Worm (Caenorhabditis elegans) whole organism, L1 larva: ENCODE results near the gene F09A5.3.

Experiments used
- C16A3.4 ChIP-seq: fragments of 150-350 bp; optimal IDR thresholded peaks from 2 replicates; lab custom pipeline; 2014; ENCODE audit warnings: missing biosample characterization, missing genetic modification characterization
- Y116A8C.19 ChIP-seq: sonication (generic microtip); optimal IDR thresholded peaks from 2 replicates; lab custom pipeline; 2016; ENCODE audit warnings: missing compliant biosample characterization, missing genetic modification characterization, borderline replicate concordance
- aha-1 ChIP-seq: fragments of 150-350 bp; optimal IDR thresholded peaks from 2 replicates; lab custom pipeline; 2014; ENCODE audit warnings: missing biosample characterization, missing genetic modification characterization
- aly-2 ChIP-seq: fragments of 150-350 bp; optimal IDR thresholded peaks from 2 replicates; lab custom pipeline; 2014; ENCODE audit warnings: missing biosample characterization, missing genetic modification characterization
- blmp-1 ChIP-seq: fragments of 150-350 bp; optimal IDR thresholded peaks from 2 replicates; lab custom pipeline; 2014; ENCODE audit warnings: missing biosample characterization, missing genetic modification characterization
- ceh-63 ChIP-seq: fragments of 200-800 bp; sonication (Bioruptor generic); optimal IDR thresholded peaks from 2 replicates; lab custom pipeline; 2018; ENCODE audit warnings: mild to moderate bottlenecking, missing genetic modification characterization, missing compliant biosample characterization
- ceh-8 ChIP-seq: fragments of 200-800 bp; sonication (Bioruptor generic); optimal IDR thresholded peaks from 2 replicates; lab custom pipeline; 2018; ENCODE audit warnings: mild to moderate bottlenecking, missing genetic modification characterization, moderate library complexity, missing compliant biosample characterization
- ceh-82 ChIP-seq, 3 experiments: fragments of 150-350 bp in 1 of 3; sonication (generic microtip) in 2 of 3; optimal IDR thresholded peaks; 2 replicates each; lab custom pipeline; 2014 to 2017; ENCODE audit warnings: missing biosample characterization in 3 of 3, missing genetic modification characterization in 3 of 3
- dpl-1 ChIP-seq, 3 experiments: fragments of 150-350 bp in 2 of 3; sonication (generic microtip) in 1 of 3; optimal IDR thresholded peaks; 2 replicates each; lab custom pipeline; 2014 to 2017; ENCODE audit warnings: missing biosample characterization in 3 of 3, missing genetic modification characterization in 3 of 3, missing genetic modification reagents in 3 of 3
- efl-1 ChIP-seq, 4 experiments: fragments of 150-350 bp; optimal IDR thresholded peaks in 3 of 4; peaks in 1 of 4; 1 replicate in 1 of 4; 2 replicates in 3 of 4; lab custom pipeline; 2014; ENCODE audit warnings: missing biosample characterization in 2 of 4, missing genetic modification characterization in 2 of 4, missing genetic modification reagents in 2 of 4
- egl-13 ChIP-seq: sonication (generic microtip); optimal IDR thresholded peaks from 2 replicates; lab custom pipeline; 2016; ENCODE audit warnings: missing genotype, missing genetic modification reagents, missing genetic modification characterization, missing compliant biosample characterization
- elt-2 ChIP-seq: sonication (generic microtip); optimal IDR thresholded peaks from 2 replicates; lab custom pipeline; 2016; ENCODE audit warnings: missing genetic modification characterization, mild to moderate bottlenecking, inconsistent platforms, missing compliant biosample characterization, missing genetic modification reagents
- elt-3 ChIP-seq, 6 experiments: fragments of 150-350 bp in 1 of 6; sonication (generic microtip); optimal IDR thresholded peaks; 2 replicates each; lab custom pipeline; 2017 to 2018; ENCODE audit warnings: missing biosample characterization in 6 of 6, missing genetic modification characterization in 6 of 6, inconsistent platforms in 1 of 6
- fkh-4 ChIP-seq: sonication (generic microtip); optimal IDR thresholded peaks from 2 replicates; lab custom pipeline; 2016; ENCODE audit warnings: missing compliant biosample characterization, missing genetic modification characterization, borderline replicate concordance
- hpl-2 ChIP-seq: fragments of 150-350 bp; optimal IDR thresholded peaks from 2 replicates; lab custom pipeline; 2014; ENCODE audit warnings: missing biosample characterization, missing genetic modification reagents, missing genetic modification characterization
- irx-1 ChIP-seq: sonication (generic microtip); optimal IDR thresholded peaks from 2 replicates; lab custom pipeline; 2016; ENCODE audit warnings: missing genetic modification characterization, missing compliant biosample characterization
- jun-1 ChIP-seq: fragments of 150-350 bp; optimal IDR thresholded peaks from 2 replicates; lab custom pipeline; 2014; ENCODE audit warnings: missing biosample characterization, missing genetic modification reagents, missing genetic modification characterization
- lin-13 ChIP-seq: fragments of 150-350 bp; optimal IDR thresholded peaks from 2 replicates; lab custom pipeline; 2014; ENCODE audit warnings: missing biosample characterization, missing genetic modification reagents, missing genetic modification characterization
- lin-14 ChIP-seq: fragments of 200-800 bp; sonication (Bioruptor generic); optimal IDR thresholded peaks from 2 replicates; lab custom pipeline; 2018; ENCODE audit warnings: mild to moderate bottlenecking, missing genetic modification characterization, moderate library complexity, missing compliant biosample characterization
- lin-35 ChIP-seq, 2 experiments: fragments of 150-350 bp; optimal IDR thresholded peaks; 2 replicates each; lab custom pipeline; 2014; ENCODE audit warnings: missing biosample characterization in 2 of 2, missing genetic modification characterization in 2 of 2, missing genetic modification reagents in 2 of 2
- mab-9 ChIP-seq: fragments of 200-800 bp; sonication (Bioruptor generic); IDR thresholded peaks from 2 replicates; pipeline ENCODE4 v1.3.6; 2022; ENCODE audit warnings: missing genetic modification reagents, missing genetic modification characterization, missing compliant biosample characterization
- mdl-1 ChIP-seq, 2 experiments: fragments of 150-350 bp; optimal IDR thresholded peaks; 2 replicates each; lab custom pipeline; 2014 to 2017; ENCODE audit warnings: missing biosample characterization in 2 of 2, missing genetic modification characterization in 2 of 2, inconsistent platforms in 1 of 2
- mef-2 ChIP-seq: fragments of 150-350 bp; optimal IDR thresholded peaks from 2 replicates; lab custom pipeline; 2014; ENCODE audit warnings: missing biosample characterization, missing genetic modification characterization
- mep-1 ChIP-seq: fragments of 150-350 bp; optimal IDR thresholded peaks from 2 replicates; lab custom pipeline; 2014; ENCODE audit warnings: missing biosample characterization, missing genetic modification characterization
- nhr-19 ChIP-seq: fragments of 200-800 bp; sonication (Bioruptor generic); conservative IDR thresholded peaks from 2 replicates; pipeline ENCODE4 v1.3.6; 2022; ENCODE audit warnings: missing genetic modification characterization, missing compliant biosample characterization
- nhr-20 ChIP-seq: sonication (generic microtip); optimal IDR thresholded peaks from 2 replicates; lab custom pipeline; 2016; ENCODE audit warnings: mild to moderate bottlenecking, missing genetic modification characterization, missing compliant biosample characterization
- nhr-237 ChIP-seq: fragments of 150-350 bp; optimal IDR thresholded peaks from 2 replicates; lab custom pipeline; 2014; ENCODE audit warnings: missing biosample characterization, missing genetic modification characterization
- nhr-47 ChIP-seq: sonication (generic microtip); optimal IDR thresholded peaks from 2 replicates; lab custom pipeline; 2016; ENCODE audit warnings: mild to moderate bottlenecking, missing genetic modification characterization, moderate library complexity, missing compliant biosample characterization
- nhr-71 ChIP-seq: sonication (generic microtip); optimal IDR thresholded peaks from 2 replicates; lab custom pipeline; 2016; ENCODE audit warnings: mild to moderate bottlenecking, missing genetic modification characterization, moderate library complexity, missing compliant biosample characterization
- nhr-76 ChIP-seq: sonication (generic microtip); optimal IDR thresholded peaks from 2 replicates; lab custom pipeline; 2017; ENCODE audit warnings: missing biosample characterization, missing genetic modification characterization
- nhr-77 ChIP-seq: fragments of 150-350 bp; optimal IDR thresholded peaks from 2 replicates; lab custom pipeline; 2014; ENCODE audit warnings: missing biosample characterization, missing genetic modification characterization
- nhr-84 ChIP-seq: sonication (generic microtip); optimal IDR thresholded peaks from 2 replicates; lab custom pipeline; 2017; ENCODE audit warnings: missing biosample characterization, missing genetic modification characterization
- nhr-85 ChIP-seq: sonication (generic microtip); peaks from one replicate; lab custom pipeline; 2016; ENCODE audit warnings: missing genetic modification characterization, inconsistent platforms, missing compliant biosample characterization
- nhr-90 ChIP-seq: sonication (generic microtip); optimal IDR thresholded peaks from 2 replicates; lab custom pipeline; 2016; ENCODE audit warnings: mild to moderate bottlenecking, missing genetic modification characterization, missing compliant biosample characterization; ENCODE audit not compliant: poor library complexity
- pqm-1 ChIP-seq: sonication (generic microtip); optimal IDR thresholded peaks from 3 replicates; lab custom pipeline; 2017; ENCODE audit warnings: missing biosample characterization, missing genetic modification characterization
- rnt-1 ChIP-seq: sonication (generic microtip); optimal IDR thresholded peaks from 2 replicates; lab custom pipeline; 2016; ENCODE audit warnings: mild to moderate bottlenecking, missing genetic modification characterization, moderate library complexity, missing compliant biosample characterization
- snpc-4 ChIP-seq: fragments of 150-350 bp; optimal IDR thresholded peaks from 2 replicates; lab custom pipeline; 2014; ENCODE audit warnings: missing biosample characterization, missing genetic modification characterization
- snu-23 ChIP-seq: sonication (generic microtip); optimal IDR thresholded peaks from 2 replicates; lab custom pipeline; 2016; ENCODE audit warnings: missing genetic modification characterization, missing compliant biosample characterization
- sptf-1 ChIP-seq: fragments of 150-350 bp; optimal IDR thresholded peaks from 2 replicates; lab custom pipeline; 2014; ENCODE audit warnings: missing biosample characterization, missing genetic modification characterization
- sup-37 ChIP-seq: fragments of 200-800 bp; sonication (Bioruptor generic); optimal IDR thresholded peaks from 2 replicates; lab custom pipeline; 2018; ENCODE audit warnings: mild to moderate bottlenecking, missing genetic modification characterization, missing compliant biosample characterization
- tbx-2 ChIP-seq: sonication (generic microtip); optimal IDR thresholded peaks from 2 replicates; lab custom pipeline; 2016; ENCODE audit warnings: missing genetic modification characterization, missing compliant biosample characterization
- unc-130 ChIP-seq: fragments of 150-350 bp; optimal IDR thresholded peaks from 2 replicates; lab custom pipeline; 2017; ENCODE audit warnings: missing biosample characterization, missing genetic modification characterization, inconsistent platforms
- unc-30 ChIP-seq: sonication (generic microtip); optimal IDR thresholded peaks from 2 replicates; lab custom pipeline; 2017; ENCODE audit warnings: missing biosample characterization, missing genetic modification characterization
- unc-62 ChIP-seq: fragments of 150-350 bp; optimal IDR thresholded peaks from 2 replicates; lab custom pipeline; 2014; ENCODE audit warnings: missing biosample characterization, missing genetic modification reagents, missing genetic modification characterization
- unc-98 ChIP-seq: fragments of 200-800 bp; sonication (Bioruptor generic); IDR thresholded peaks from 2 replicates; pipeline ENCODE4 v1.3.6; 2022; ENCODE audit warnings: missing genetic modification characterization, missing compliant biosample characterization
- xbp-1 ChIP-seq: sonication (generic microtip); optimal IDR thresholded peaks from 2 replicates; lab custom pipeline; 2016; ENCODE audit warnings: missing genetic modification characterization, missing compliant biosample characterization

The F09A5.3 gene

DNA sequence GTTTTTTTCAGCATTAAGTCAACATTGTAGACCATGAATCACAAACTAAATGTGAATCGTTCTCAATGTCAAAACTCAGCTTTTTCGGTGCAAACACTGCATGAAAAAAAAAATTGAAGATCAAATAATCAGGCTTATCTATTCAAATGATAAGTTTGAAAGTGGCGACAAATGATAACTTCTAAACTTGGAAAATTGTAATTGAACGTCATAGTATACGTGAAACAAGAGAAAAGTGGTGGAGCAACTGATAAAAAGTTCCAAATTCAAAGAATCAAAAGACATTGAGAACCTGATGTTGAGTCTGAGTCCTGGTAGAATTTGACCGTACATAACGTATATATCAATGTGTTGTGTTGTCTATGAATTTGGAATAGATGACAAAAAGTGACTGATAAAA is 21.8 kb downstream of the F09A5.3 start:
- TF ChIP-seq elt-2 (peak; percentile 83), ceh-63 (GFP tag; lab: Kevin White, UChicago) (no peak)

- TF ChIP-seq mep-1 (tag; lab: Kevin White, UChicago), result no peak
- peak in 1 of 3 experiments; percentile 13 for TF ChIP-seq ceh-82 (tag; optimal IDR thresholded peaks at IDR 0.05; lab: Kevin White, UChicago)
- no peak for TF ChIP-seq C16A3.4 (tag; lab: Kevin White, UChicago)
- TF ChIP-seq blmp-1 (tag; lab: Kevin White, UChicago), result peak; percentile 61
- TF ChIP-seq nhr-85, result peak; percentile 92
- peak in 1 of 2 experiments; percentile 57 for TF ChIP-seq lin-35 (GFP tag; optimal IDR thresholded peaks at IDR 0.05; lab: Kevin White, UChicago)
- TF ChIP-seq snu-23 (GFP tag; lab: Kevin White, UChicago), result peak; percentile 44
- peak; percentile 70 for TF ChIP-seq lin-14 (GFP tag; lab: Kevin White, UChicago)
- peak in 1 of 3 experiments; percentile 2 for TF ChIP-seq dpl-1 (GFP tag; optimal IDR thresholded peaks at IDR 0.05; lab: Kevin White, UChicago)
- peak; percentile 45 for TF ChIP-seq nhr-71
- peak; percentile 13 for TF ChIP-seq rnt-1 (tag; lab: Kevin White, UChicago)
- no peak for TF ChIP-seq pqm-1 (tag; lab: Kevin White, UChicago)
- peak in 2 of 6 experiments; percentile 38 to 41 for TF ChIP-seq elt-3 (tag; optimal IDR thresholded peaks at IDR 0.05; lab: Kevin White, UChicago)
- no peak for TF ChIP-seq sptf-1 (tag; lab: Kevin White, UChicago)
- no peak for TF ChIP-seq egl-13 (tag; lab: Kevin White, UChicago)
- TF ChIP-seq mdl-1 (tag; optimal IDR thresholded peaks at IDR 0.05; lab: Kevin White, UChicago), result peak in 1 of 2 experiments; percentile 74
- peak; percentile 57 for TF ChIP-seq nhr-20 (tag; lab: Kevin White, UChicago)
- peak; percentile 8 for TF ChIP-seq nhr-47 (tag; lab: Kevin White, UChicago)
- peak; percentile 41 for TF ChIP-seq nhr-90 (tag; lab: Kevin White, UChicago)
- peak; percentile 13 for TF ChIP-seq tbx-2 (tag; lab: Kevin White, UChicago)
- TF ChIP-seq nhr-237, result no peak
- no peak for TF ChIP-seq efl-1 (optimal IDR thresholded peaks at IDR 0.05; lab: Kevin White, UChicago)
- no peak for TF ChIP-seq efl-1 (GFP tag; optimal IDR thresholded peaks at IDR 0.05 in 1 of 2; lab: Kevin White, UChicago)
- TF ChIP-seq, all 84 proteins: peak for 15
Measured at ce11 chrX:13164301-13164700, 22.9 kb downstream of the F09A5.3 start.

- peak; percentile 52 for TF ChIP-seq nhr-90 (tag; lab: Kevin White, UChicago)
- no peak for TF ChIP-seq fkh-4 (tag; lab: Kevin White, UChicago)
- no peak for TF ChIP-seq lin-13 (GFP tag; lab: Kevin White, UChicago)
- no peak for TF ChIP-seq xbp-1 (tag; lab: Kevin White, UChicago)
- no peak for TF ChIP-seq sup-37 (GFP tag; lab: Kevin White, UChicago)
- peak; percentile 80 for TF ChIP-seq jun-1 (tag; lab: Kevin White, UChicago)
- TF ChIP-seq ceh-8 (GFP tag; lab: Kevin White, UChicago), result no peak
- no peak for TF ChIP-seq nhr-84 (tag; lab: Kevin White, UChicago)
- TF ChIP-seq ceh-63 (GFP tag; lab: Kevin White, UChicago), result no peak
- no peak for TF ChIP-seq hpl-2 (GFP tag; lab: Kevin White, UChicago)
- TF ChIP-seq unc-62 (GFP tag; lab: Kevin White, UChicago), result no peak
- no peak for TF ChIP-seq Y116A8C.19 (tag; lab: Kevin White, UChicago)
- no peak for TF ChIP-seq nhr-76
- peak; percentile 90 for TF ChIP-seq pqm-1 (tag; lab: Kevin White, UChicago)
- peak; percentile 15 for TF ChIP-seq mep-1 (tag; lab: Kevin White, UChicago)
- TF ChIP-seq unc-98 (GFP tag; lab: Robert Waterston, UW), result no peak
- TF ChIP-seq mab-9 (GFP tag; lab: Robert Waterston, UW), result no peak
- TF ChIP-seq aha-1 (tag; lab: Kevin White, UChicago), result no peak
- TF ChIP-seq elt-2, result peak; percentile 100
- TF ChIP-seq efl-1 (optimal IDR thresholded peaks at IDR 0.05; lab: Kevin White, UChicago), result no peak
- no peak for TF ChIP-seq efl-1 (GFP tag; optimal IDR thresholded peaks at IDR 0.05 in 1 of 2; lab: Kevin White, UChicago)
- no peak for TF ChIP-seq ceh-82 (tag; optimal IDR thresholded peaks at IDR 0.05; lab: Kevin White, UChicago)
- peak; percentile 74 for TF ChIP-seq blmp-1 (tag; lab: Kevin White, UChicago)
- no peak for TF ChIP-seq snpc-4
- TF ChIP-seq nhr-71, result peak; percentile 53
- no peak for TF ChIP-seq sptf-1 (tag; lab: Kevin White, UChicago)
- TF ChIP-seq unc-130 (tag; lab: Kevin White, UChicago), result no peak
- no peak for TF ChIP-seq nhr-77 (tag; lab: Kevin White, UChicago)
- peak; percentile 72 for TF ChIP-seq lin-14 (GFP tag; lab: Kevin White, UChicago)
- no peak for TF ChIP-seq unc-30
- no peak for TF ChIP-seq mef-2 (tag; lab: Kevin White, UChicago)
- TF ChIP-seq irx-1 (tag; lab: Kevin White, UChicago), result no peak
- no peak for TF ChIP-seq rnt-1 (tag; lab: Kevin White, UChicago)
- TF ChIP-seq aly-2 (tag; lab: Kevin White, UChicago), result no peak
- peak; percentile 28; the same call in 1 of the 2 replicates for TF ChIP-seq nhr-19 (GFP tag; lab: Robert Waterston, UW)
Measured at ce11 chrX:13165686-13166085, 24.3 kb downstream of the F09A5.3 start.
